Worm (Caenorhabditis elegans) whole organism, mixed stage, embryonic: ENCODE results near the gene F37H8.6.

Experiments used
- M03D4.4 ChIP-seq: sonication (generic microtip); optimal IDR thresholded peaks from 2 replicates; lab custom pipeline; 2017; ENCODE audit warnings: mild to moderate bottlenecking, missing genetic modification characterization, missing compliant biosample characterization
- bed-3 ChIP-seq: fragments of 200-800 bp; sonication (Bioruptor generic); optimal IDR thresholded peaks from 3 replicates; lab custom pipeline; 2018; ENCODE audit warnings: mild to moderate bottlenecking, missing genetic modification characterization, moderate library complexity, missing compliant biosample characterization
- blmp-1 ChIP-seq: fragments of 150-350 bp; optimal IDR thresholded peaks from 2 replicates; lab custom pipeline; 2014; ENCODE audit warnings: missing biosample characterization, missing genetic modification characterization
- ceh-39 ChIP-seq: fragments of 150-350 bp; optimal IDR thresholded peaks from 2 replicates; lab custom pipeline; 2014; ENCODE audit warnings: missing biosample characterization, missing genetic modification characterization
- ceh-83 ChIP-seq: fragments of 200-800 bp; sonication (Bioruptor generic); optimal IDR thresholded peaks from 2 replicates; lab custom pipeline; 2018; ENCODE audit warnings: mild to moderate bottlenecking, missing genetic modification characterization, missing compliant biosample characterization
- ces-1 ChIP-seq: fragments of 150-350 bp; optimal IDR thresholded peaks from 2 replicates; lab custom pipeline; 2014; ENCODE audit warnings: missing biosample characterization, missing genetic modification reagents, missing genetic modification characterization
- cnd-1 ChIP-seq: fragments of 200-800 bp; sonication (Bioruptor generic); optimal IDR thresholded peaks from 2 replicates; lab custom pipeline; 2018; ENCODE audit warnings: mild to moderate bottlenecking, missing genetic modification characterization, missing compliant biosample characterization
- drap-1 ChIP-seq: fragments of 200-800 bp; sonication (Bioruptor generic); optimal IDR thresholded peaks from 3 replicates; lab custom pipeline; 2018; ENCODE audit warnings: mild to moderate bottlenecking, missing genetic modification characterization, missing compliant biosample characterization
- elt-1 ChIP-seq: sonication (generic microtip); optimal IDR thresholded peaks from 2 replicates; lab custom pipeline; 2017; ENCODE audit warnings: missing genetic modification characterization, mild to moderate bottlenecking, missing compliant biosample characterization, antibody characterized with exemption, moderate library complexity, borderline replicate concordance; ENCODE audit not compliant: insufficient read depth
- elt-3 ChIP-seq: fragments of 150-350 bp; optimal IDR thresholded peaks from 2 replicates; lab custom pipeline; 2014; ENCODE audit warnings: missing biosample characterization, missing genetic modification characterization
- flh-1 ChIP-seq: fragments of 200-800 bp; sonication (Bioruptor generic); optimal IDR thresholded peaks from 2 replicates; lab custom pipeline; 2018; ENCODE audit warnings: mild to moderate bottlenecking, missing genetic modification characterization, moderate library complexity, missing compliant biosample characterization
- ham-2 ChIP-seq: fragments of 200-800 bp; sonication (Bioruptor generic); optimal IDR thresholded peaks from 2 replicates; lab custom pipeline; 2018; ENCODE audit warnings: mild to moderate bottlenecking, missing genetic modification characterization, missing compliant biosample characterization
- hlh-1 ChIP-seq: fragments of 150-350 bp; optimal IDR thresholded peaks from 2 replicates; lab custom pipeline; 2014; ENCODE audit warnings: missing biosample characterization, missing genetic modification reagents, missing genetic modification characterization
- lin-13 ChIP-seq: fragments of 150-350 bp; optimal IDR thresholded peaks from 2 replicates; lab custom pipeline; 2014; ENCODE audit warnings: missing biosample characterization, missing genetic modification characterization
- lin-32 ChIP-seq: fragments of 200-800 bp; sonication (Bioruptor generic); optimal IDR thresholded peaks from 2 replicates; lab custom pipeline; 2018; ENCODE audit warnings: mild to moderate bottlenecking, missing genetic modification characterization, missing compliant biosample characterization
- lsy-2 ChIP-seq: fragments of 150-350 bp; optimal IDR thresholded peaks from 2 replicates; lab custom pipeline; 2014; ENCODE audit warnings: missing biosample characterization, missing genetic modification characterization
- mab-5 ChIP-seq: fragments of 150-350 bp; optimal IDR thresholded peaks from 2 replicates; lab custom pipeline; 2014; ENCODE audit warnings: missing biosample characterization, missing genetic modification characterization
- mep-1 ChIP-seq: fragments of 150-350 bp; optimal IDR thresholded peaks from 2 replicates; lab custom pipeline; 2017; ENCODE audit warnings: missing biosample characterization, missing genetic modification reagents, missing genetic modification characterization, inconsistent platforms
- mls-2 ChIP-seq: sonication (generic microtip); optimal IDR thresholded peaks from 2 replicates; lab custom pipeline; 2016; ENCODE audit warnings: mild to moderate bottlenecking, missing genetic modification characterization, moderate library complexity, missing compliant biosample characterization
- nhr-12 ChIP-seq: fragments of 150-350 bp; optimal IDR thresholded peaks from 2 replicates; lab custom pipeline; 2014; ENCODE audit warnings: missing biosample characterization, missing genetic modification characterization
- nhr-2 ChIP-seq: fragments of 150-350 bp; optimal IDR thresholded peaks from 2 replicates; lab custom pipeline; 2014; ENCODE audit warnings: missing biosample characterization, missing genetic modification characterization
- nhr-237 ChIP-seq: fragments of 150-350 bp; optimal IDR thresholded peaks from 2 replicates; lab custom pipeline; 2014; ENCODE audit warnings: missing biosample characterization, missing genetic modification characterization
- nhr-28 ChIP-seq: fragments of 150-350 bp; optimal IDR thresholded peaks from 2 replicates; lab custom pipeline; 2014; ENCODE audit warnings: missing biosample characterization, missing genetic modification characterization
- nhr-76 ChIP-seq: sonication (generic microtip); optimal IDR thresholded peaks from 2 replicates; lab custom pipeline; 2017; ENCODE audit warnings: missing biosample characterization, missing genetic modification characterization
- pha-4 ChIP-seq: fragments of 150-350 bp; optimal IDR thresholded peaks from 2 replicates; lab custom pipeline; 2018; ENCODE audit warnings: missing biosample characterization, missing genetic modification reagents, missing genetic modification characterization
- sem-2 ChIP-seq: fragments of 200-800 bp; sonication (Bioruptor generic); optimal IDR thresholded peaks from 2 replicates; lab custom pipeline; 2018; ENCODE audit warnings: mild to moderate bottlenecking, missing genetic modification characterization, missing compliant biosample characterization
- snpc-4 ChIP-seq: fragments of 150-350 bp; optimal IDR thresholded peaks from 2 replicates; lab custom pipeline; 2014; ENCODE audit warnings: missing biosample characterization, missing genetic modification characterization
- sptf-1 ChIP-seq: sonication (generic microtip); optimal IDR thresholded peaks from 2 replicates; lab custom pipeline; 2017; ENCODE audit warnings: mild to moderate bottlenecking, missing genetic modification characterization, moderate library complexity, missing compliant biosample characterization
- tbx-8 ChIP-seq: fragments of 200-800 bp; sonication (Bioruptor generic); optimal IDR thresholded peaks from 2 replicates; lab custom pipeline; 2018; ENCODE audit warnings: mild to moderate bottlenecking, missing genetic modification characterization, moderate library complexity, missing compliant biosample characterization
- unc-120 ChIP-seq: sonication (generic microtip); optimal IDR thresholded peaks from 2 replicates; lab custom pipeline; 2017; ENCODE audit warnings: missing genetic modification characterization, missing compliant biosample characterization; ENCODE audit not compliant: poor library complexity, severe bottlenecking
- unc-39 ChIP-seq: fragments of 150-350 bp; optimal IDR thresholded peaks from 2 replicates; lab custom pipeline; 2014; ENCODE audit warnings: missing biosample characterization, missing genetic modification characterization
- unc-62 ChIP-seq: fragments of 150-350 bp; optimal IDR thresholded peaks from 2 replicates; lab custom pipeline; 2014; ENCODE audit warnings: missing biosample characterization, missing genetic modification reagents, missing genetic modification characterization
- zip-8 ChIP-seq: fragments of 150-350 bp; optimal IDR thresholded peaks from 2 replicates; lab custom pipeline; 2014; ENCODE audit warnings: missing biosample characterization, missing genetic modification characterization
- ztf-11 ChIP-seq: fragments of 150-350 bp; optimal IDR thresholded peaks from 2 replicates; lab custom pipeline; 2014; ENCODE audit warnings: missing biosample characterization, missing genetic modification characterization

Gene F37H8.6

DNA sequence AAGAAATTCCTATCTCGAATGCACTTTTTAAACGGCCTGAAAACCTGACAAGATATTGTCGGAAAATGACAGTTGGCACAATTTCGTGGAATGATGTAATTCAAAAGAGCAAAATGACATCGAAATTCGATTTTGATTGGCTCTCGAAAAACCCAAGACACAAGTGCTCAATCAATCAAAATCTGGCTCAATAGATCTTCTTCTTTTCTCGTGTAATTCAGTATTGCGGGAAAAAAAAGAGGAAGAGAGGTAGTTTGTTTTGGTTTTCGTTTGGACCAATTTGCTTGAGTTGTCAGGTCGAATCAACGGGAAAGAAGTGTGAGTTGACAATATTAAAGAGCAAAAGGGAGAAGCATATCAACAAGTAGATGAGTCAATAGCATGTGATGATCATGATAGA lies 41.5 kb downstream of the F37H8.6 start:
- TF ChIP-seq ces-1 (GFP tag; lab: Kevin White, UChicago) (no peak), unc-62 (GFP tag; lab: Kevin White, UChicago) (peak; percentile 78)

DNA sequence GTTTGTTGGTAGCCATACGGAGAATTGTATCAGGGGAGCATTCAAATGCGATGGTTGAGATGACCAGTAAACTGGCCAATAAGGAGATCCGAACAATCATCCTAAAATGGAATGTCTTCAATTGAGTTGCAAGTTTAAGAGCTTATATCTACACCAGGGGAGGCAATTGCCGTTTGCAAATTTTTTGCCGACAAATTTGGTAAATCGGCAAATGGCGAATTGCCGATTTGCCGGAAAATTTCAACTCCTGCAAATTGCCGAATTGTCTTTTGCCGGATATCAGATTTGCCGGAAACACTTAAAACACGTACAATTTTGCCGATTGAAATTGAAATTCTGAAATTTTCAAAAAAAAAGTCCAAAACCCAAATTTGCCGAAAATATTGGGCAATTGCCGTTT lies 42.4 kb downstream of the F37H8.6 start, which contains the start of gene F40F8.5:
Gene F40F8.5, minus strand, starts transcription at position 101 of the 400 bp plus-strand sequence.
- TF ChIP-seq elt-1, result no peak
- TF ChIP-seq flh-1 (GFP tag; lab: Kevin White, UChicago), result no peak
- no peak for TF ChIP-seq nhr-12 (tag; lab: Kevin White, UChicago)
- TF ChIP-seq lin-32 (GFP tag; lab: Kevin White, UChicago), result no peak
- TF ChIP-seq lin-13, result no peak
- TF ChIP-seq cnd-1, result no peak
- TF ChIP-seq nhr-2 (tag; lab: Kevin White, UChicago), result no peak
- no peak for TF ChIP-seq mep-1 (tag; lab: Kevin White, UChicago)

DNA sequence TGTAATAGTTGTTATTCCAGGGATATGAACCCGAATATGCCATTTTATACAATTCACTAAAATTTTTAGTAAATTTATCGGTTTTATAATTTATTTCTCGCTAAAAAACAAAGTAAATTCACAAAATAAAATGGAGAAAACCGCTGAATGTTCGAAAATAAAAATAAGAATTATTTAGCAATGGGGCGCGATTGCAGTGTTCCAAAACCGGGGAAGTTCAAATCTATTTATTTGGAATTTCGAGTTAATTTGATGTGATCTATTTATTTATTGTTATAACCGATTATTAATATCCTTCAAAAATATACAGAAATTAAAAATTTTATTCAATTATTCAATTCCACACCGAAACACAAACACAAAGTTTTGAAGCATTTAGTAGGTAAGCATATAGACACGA lies 44.7 kb downstream of the F37H8.6 start, which contains the start of gene F40F8.11:
Gene F40F8.11, minus strand, starts transcription at position 49 of the 400 bp plus-strand sequence.
- TF ChIP-seq sptf-1 (tag; lab: Kevin White, UChicago) (no peak), lin-13 (no peak), zip-8 (tag; lab: Kevin White, UChicago) (no peak), ztf-11 (tag; lab: Kevin White, UChicago) (no peak), elt-1 (no peak), nhr-76 (tag; lab: Kevin White, UChicago) (no peak), nhr-28 (tag; lab: Kevin White, UChicago) (no peak), elt-3 (tag; lab: Kevin White, UChicago) (no peak), nhr-12 (tag; lab: Kevin White, UChicago) (no peak), nhr-2 (tag; lab: Kevin White, UChicago) (no peak), mep-1 (tag; lab: Kevin White, UChicago) (no peak), flh-1 (GFP tag; lab: Kevin White, UChicago) (no peak), sem-2 (GFP tag; lab: Kevin White, UChicago) (no peak), nhr-237 (peak; percentile 3), unc-120 (tag; lab: Kevin White, UChicago) (peak; percentile 27), lsy-2 (tag; lab: Kevin White, UChicago) (peak; percentile 59), unc-62 (GFP tag; lab: Kevin White, UChicago) (no peak), hlh-1 (tag; lab: Kevin White, UChicago) (no peak), cnd-1 (no peak), drap-1 (no peak), blmp-1 (tag; lab: Kevin White, UChicago) (peak; percentile 4), ceh-83 (GFP tag; lab: Kevin White, UChicago) (no peak), mls-2 (no peak), snpc-4 (no peak), tbx-8 (GFP tag; lab: Kevin White, UChicago) (no peak), unc-39 (tag; lab: Kevin White, UChicago) (no peak), ham-2 (GFP tag; lab: Kevin White, UChicago) (no peak), mab-5 (tag; lab: Kevin White, UChicago) (no peak), ceh-39 (tag; lab: Kevin White, UChicago) (peak; percentile 4), bed-3 (GFP tag; lab: Kevin White, UChicago) (no peak), pha-4 (tag; lab: Kevin White, UChicago) (no peak), lin-32 (GFP tag; lab: Kevin White, UChicago) (no peak), ces-1 (GFP tag; lab: Kevin White, UChicago) (peak; percentile 6)

DNA sequence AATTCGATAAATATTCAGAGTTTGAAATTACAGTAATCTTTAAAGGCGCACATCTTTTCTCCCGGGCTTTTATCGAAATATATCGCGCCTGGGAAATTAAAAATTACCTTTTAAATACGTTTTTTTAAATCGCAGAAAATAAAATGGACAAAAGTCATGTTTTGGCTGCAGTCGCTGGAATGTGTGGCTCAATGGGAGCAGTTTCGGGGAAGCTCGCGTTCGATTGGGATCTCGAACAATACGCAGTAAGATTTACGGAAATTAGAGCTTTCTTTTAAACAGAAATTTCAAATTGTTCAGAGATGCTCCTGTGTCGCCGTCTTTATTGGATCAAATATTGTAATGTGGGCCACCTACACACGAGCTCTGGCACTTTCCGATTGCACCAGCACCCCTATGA lies 47.8 kb downstream of the F37H8.6 start, which contains the start of gene F40F8.12:
Gene F40F8.12, plus strand, starts transcription at position 301 of the 400 bp plus-strand sequence.
- no peak for TF ChIP-seq unc-62 (GFP tag; lab: Kevin White, UChicago)
- no peak for TF ChIP-seq M03D4.4
- no peak for TF ChIP-seq cnd-1
- no peak for TF ChIP-seq tbx-8 (GFP tag; lab: Kevin White, UChicago)
- no peak for TF ChIP-seq nhr-76 (tag; lab: Kevin White, UChicago)
- no peak for TF ChIP-seq nhr-28 (tag; lab: Kevin White, UChicago)
- TF ChIP-seq blmp-1 (tag; lab: Kevin White, UChicago), result no peak
- no peak for TF ChIP-seq ceh-83 (GFP tag; lab: Kevin White, UChicago)
- no peak for TF ChIP-seq lsy-2 (tag; lab: Kevin White, UChicago)
- no peak for TF ChIP-seq pha-4 (tag; lab: Kevin White, UChicago)
